Fruit fly (Drosophila melanogaster) whole organism, embryonic: ENCODE data around the gene BORCS5.

Source experiments
- Atf-2 ChIP-seq: fragments of 200-800 bp; sonication (Bioruptor generic); optimal IDR thresholded peaks from 2 replicates; lab custom pipeline; 2016; ENCODE audit warnings: missing biosample characterization, missing genetic modification characterization
- CG10209 ChIP-seq: fragments of 200-800 bp; sonication (Bioruptor generic); optimal IDR thresholded peaks from 3 replicates; lab custom pipeline; 2017; ENCODE audit warnings: missing biosample characterization, mild to moderate bottlenecking, missing genetic modification characterization, missing genetic modification reagents
- CG10366 ChIP-seq: fragments of 200-800 bp; sonication (Bioruptor generic); IDR thresholded peaks from 2 replicates; pipeline ENCODE4 v1.3.6; 2022; ENCODE audit warnings: missing biosample characterization, missing genetic modification characterization
- CG10654 ChIP-seq: fragments of 200-800 bp; sonication (Bioruptor generic); optimal IDR thresholded peaks from 2 replicates; lab custom pipeline; 2016; ENCODE audit warnings: missing biosample characterization, missing genetic modification characterization
- CG11456 ChIP-seq: fragments of 200-800 bp; sonication (Bioruptor generic); IDR thresholded peaks from 3 replicates; pipeline ENCODE4 v1.3.6; 2022; ENCODE audit warnings: missing biosample characterization, missing genetic modification characterization
- CG11723 ChIP-seq: fragments of 200-800 bp; sonication (Bioruptor generic); optimal IDR thresholded peaks from 2 replicates; lab custom pipeline; 2017; ENCODE audit warnings: missing biosample characterization, mild to moderate bottlenecking, missing genetic modification characterization
- CG14710 ChIP-seq: fragments of 200-800 bp; sonication (Bioruptor generic); optimal IDR thresholded peaks from 3 replicates; lab custom pipeline; 2019; ENCODE audit warnings: missing biosample characterization, mild to moderate bottlenecking, missing genetic modification characterization, moderate library complexity
- CG1602 ChIP-seq: fragments of 200-800 bp; sonication (Bioruptor generic); optimal IDR thresholded peaks from 3 replicates; lab custom pipeline; 2016; ENCODE audit warnings: missing biosample characterization, missing genetic modification characterization
- CG17385 ChIP-seq: fragments of 200-800 bp; sonication (Bioruptor generic); optimal IDR thresholded peaks from 3 replicates; lab custom pipeline; 2018; ENCODE audit warnings: missing biosample characterization, mild to moderate bottlenecking, missing genetic modification characterization
- CG17568 ChIP-seq: fragments of 200-800 bp; sonication (Bioruptor generic); optimal IDR thresholded peaks from 2 replicates; lab custom pipeline; 2018; ENCODE audit warnings: missing biosample characterization, mild to moderate bottlenecking, missing genetic modification characterization, moderate library complexity
- CG18262 ChIP-seq: fragments of 200-800 bp; optimal IDR thresholded peaks from 3 replicates; lab custom pipeline; 2019; ENCODE audit warnings: missing biosample characterization, mild to moderate bottlenecking, missing genetic modification characterization, moderate library complexity
- CG18764 ChIP-seq: fragments of 200-800 bp; sonication (Bioruptor generic); optimal IDR thresholded peaks from 3 replicates; lab custom pipeline; 2016; ENCODE audit warnings: missing biosample characterization, missing genetic modification characterization
- CG2129 ChIP-seq: fragments of 200-800 bp; sonication (Bioruptor generic); IDR thresholded peaks from 2 replicates; pipeline ENCODE4 v1.3.6; 2022; ENCODE audit warnings: missing biosample characterization, missing genetic modification characterization; ENCODE audit not compliant: partially characterized antibody
- CG2889 ChIP-seq: fragments of 200-800 bp; sonication (Bioruptor generic); IDR thresholded peaks from 3 replicates; pipeline ENCODE4 v1.3.6; 2022; ENCODE audit warnings: missing biosample characterization, missing genetic modification characterization
- CG3281 ChIP-seq: fragments of 200-800 bp; sonication (Bioruptor generic); optimal IDR thresholded peaks from 3 replicates; lab custom pipeline; 2017; ENCODE audit warnings: missing biosample characterization, mild to moderate bottlenecking, missing genetic modification characterization
- CG3838 ChIP-seq: fragments of 200-800 bp; sonication (Bioruptor generic); optimal IDR thresholded peaks from 3 replicates; lab custom pipeline; 2016; ENCODE audit warnings: missing biosample characterization, missing genetic modification characterization
- CG4424 ChIP-seq: fragments of 200-800 bp; sonication (Bioruptor generic); optimal IDR thresholded peaks from 3 replicates; lab custom pipeline; 2016; ENCODE audit warnings: missing biosample characterization, missing genetic modification characterization
- CG6689 ChIP-seq: fragments of 200-800 bp; sonication (Bioruptor generic); IDR thresholded peaks from 2 replicates; pipeline ENCODE4 v1.3.6; 2022; ENCODE audit warnings: missing biosample characterization, missing genetic modification characterization
- CG6791 ChIP-seq: fragments of 200-800 bp; sonication (Bioruptor generic); IDR thresholded peaks from 3 replicates; pipeline ENCODE4 v1.3.6; 2022; ENCODE audit warnings: missing biosample characterization, missing genetic modification characterization; ENCODE audit not compliant: partially characterized antibody
- CG7786 ChIP-seq: fragments of 200-800 bp; sonication (Bioruptor generic); optimal IDR thresholded peaks from 2 replicates; lab custom pipeline; 2016; ENCODE audit warnings: missing biosample characterization, missing genetic modification characterization
- CG7987 ChIP-seq: fragments of 200-800 bp; sonication (Bioruptor generic); optimal IDR thresholded peaks from 2 replicates; lab custom pipeline; 2018; ENCODE audit warnings: missing biosample characterization, mild to moderate bottlenecking, missing genetic modification characterization, moderate library complexity
- CG9215 ChIP-seq: fragments of 200-800 bp; sonication (Bioruptor generic); IDR thresholded peaks from 2 replicates; pipeline ENCODE4 v1.3.6; 2022; ENCODE audit warnings: missing biosample characterization, missing genetic modification characterization
- D19A ChIP-seq: fragments of 200-800 bp; optimal IDR thresholded peaks from 3 replicates; lab custom pipeline; 2019; ENCODE audit warnings: missing biosample characterization, mild to moderate bottlenecking, missing genetic modification characterization, moderate library complexity
- Deaf1 ChIP-seq: fragments of 200-800 bp; optimal IDR thresholded peaks from 3 replicates; lab custom pipeline; 2019; ENCODE audit warnings: missing biosample characterization, mild to moderate bottlenecking, missing genetic modification characterization, moderate library complexity
- Ets65A ChIP-seq: fragments of 200-800 bp; sonication (Bioruptor generic); peaks from one replicate; lab custom pipeline; 2016; ENCODE audit warnings: missing biosample characterization, missing genetic modification characterization
- Hr3 ChIP-seq: fragments of 200-800 bp; sonication (Bioruptor generic); optimal IDR thresholded peaks from 3 replicates; lab custom pipeline; 2016; ENCODE audit warnings: missing biosample characterization, missing genetic modification characterization
- Hr39 ChIP-seq: fragments of >200 bp; optimal IDR thresholded peaks from 2 replicates; lab custom pipeline; 2017
- Lhr ChIP-seq: fragments of 200-800 bp; sonication (Bioruptor generic); optimal IDR thresholded peaks from 3 replicates; lab custom pipeline; 2017; ENCODE audit warnings: mild to moderate bottlenecking, missing biosample characterization, missing genetic modification reagents, missing genetic modification characterization
- Lpt ChIP-seq: fragments of >200 bp; optimal IDR thresholded peaks from 2 replicates; lab custom pipeline; 2018; ENCODE audit warnings: missing biosample characterization, missing genetic modification characterization
- MTF-1 ChIP-seq: fragments of 200-800 bp; sonication (Bioruptor generic); optimal IDR thresholded peaks from 2 replicates; lab custom pipeline; 2018; ENCODE audit warnings: missing biosample characterization, mild to moderate bottlenecking, missing genetic modification characterization, borderline replicate concordance
- Max ChIP-seq: fragments of 200-800 bp; sonication (Bioruptor generic); optimal IDR thresholded peaks from 2 replicates; lab custom pipeline; 2016; ENCODE audit warnings: missing biosample characterization, mild to moderate bottlenecking, missing genetic modification characterization
- Mrtf ChIP-seq: fragments of 200-800 bp; sonication (Bioruptor generic); IDR thresholded peaks from 3 replicates; pipeline ENCODE4 v1.3.6; 2022; ENCODE audit warnings: missing biosample characterization, missing genetic modification characterization
- Nf-YC ChIP-seq: fragments of 200-800 bp; optimal IDR thresholded peaks from 3 replicates; lab custom pipeline; 2019; ENCODE audit warnings: missing biosample characterization, mild to moderate bottlenecking, missing genetic modification characterization, moderate library complexity
- NfI ChIP-seq: fragments of 200-800 bp; sonication (Bioruptor generic); optimal IDR thresholded peaks from 3 replicates; lab custom pipeline; 2018; ENCODE audit warnings: missing biosample characterization, mild to moderate bottlenecking, missing genetic modification characterization, moderate library complexity
- Oli ChIP-seq: fragments of 200-800 bp; sonication (Bioruptor generic); optimal IDR thresholded peaks from 2 replicates; lab custom pipeline; 2018; ENCODE audit warnings: missing biosample characterization, mild to moderate bottlenecking, missing genetic modification characterization, moderate library complexity
- TFAM ChIP-seq: fragments of 200-800 bp; sonication (Bioruptor generic); optimal IDR thresholded peaks from 2 replicates; lab custom pipeline; 2017; ENCODE audit warnings: missing biosample characterization, missing genetic modification characterization, inconsistent platforms
- Xbp1 ChIP-seq: fragments of 200-800 bp; sonication (Bioruptor generic); optimal IDR thresholded peaks from 3 replicates; lab custom pipeline; 2016; ENCODE audit warnings: missing biosample characterization, mild to moderate bottlenecking, missing genetic modification characterization
- Xrp1 ChIP-seq: fragments of 200-800 bp; sonication (Bioruptor generic); IDR thresholded peaks from 2 replicates; pipeline ENCODE4 v1.3.6; 2022; ENCODE audit warnings: missing biosample characterization, missing genetic modification characterization
- br ChIP-seq: fragments of >200 bp; optimal IDR thresholded peaks from 2 replicates; lab custom pipeline; 2017
- chif ChIP-seq, 2 experiments: fragments of 200-800 bp; sonication (Bioruptor generic); optimal IDR thresholded peaks; 3 replicates each; lab custom pipeline; 2016; ENCODE audit warnings: missing biosample characterization in 2 of 2, missing genetic modification characterization in 2 of 2
- chm ChIP-seq: fragments of 200-800 bp; sonication (Bioruptor generic); IDR thresholded peaks from 2 replicates; pipeline ENCODE4 v1.3.6; 2022; ENCODE audit warnings: missing biosample characterization, missing genetic modification characterization
- gce ChIP-seq: fragments of 200-800 bp; sonication (Bioruptor generic); IDR thresholded peaks from 3 replicates; pipeline ENCODE4 v1.3.6; 2022; ENCODE audit warnings: missing biosample characterization, missing genetic modification characterization
- gfzf ChIP-seq: fragments of 200-800 bp; sonication (Bioruptor generic); optimal IDR thresholded peaks from 2 replicates; lab custom pipeline; 2016; ENCODE audit warnings: missing biosample characterization, mild to moderate bottlenecking, missing genetic modification characterization, moderate library complexity
- peb ChIP-seq: fragments of 200-800 bp; sonication (Bioruptor generic); IDR thresholded peaks from 2 replicates; pipeline ENCODE4 v1.3.6; 2022; ENCODE audit warnings: missing biosample characterization, missing genetic modification characterization
- pnt ChIP-seq: fragments of 200-800 bp; sonication (Bioruptor generic); optimal IDR thresholded peaks from 3 replicates; lab custom pipeline; 2016; ENCODE audit warnings: missing biosample characterization, missing genetic modification characterization
- shn ChIP-seq: fragments of 200-800 bp; sonication (Bioruptor generic); optimal IDR thresholded peaks from 3 replicates; lab custom pipeline; 2016; ENCODE audit warnings: missing biosample characterization, missing genetic modification characterization
- sisA ChIP-seq: fragments of 200-800 bp; sonication (Bioruptor generic); IDR thresholded peaks from 2 replicates; pipeline ENCODE4 v1.3.6; 2022; ENCODE audit warnings: missing biosample characterization, missing genetic modification characterization
- slbo ChIP-seq: fragments of 200-800 bp; sonication (Bioruptor generic); IDR thresholded peaks from 2 replicates; pipeline ENCODE4 v1.3.6; 2022; ENCODE audit warnings: missing biosample characterization, missing genetic modification characterization
- sna ChIP-seq: fragments of 200-800 bp; sonication (Bioruptor generic); IDR thresholded peaks from 2 replicates; pipeline ENCODE4 v1.3.6; 2022; ENCODE audit warnings: missing biosample characterization, missing genetic modification characterization; ENCODE audit not compliant: partially characterized antibody
- sob ChIP-seq: fragments of 200-800 bp; sonication (Bioruptor generic); IDR thresholded peaks from 2 replicates; pipeline ENCODE4 v1.3.6; 2022; ENCODE audit warnings: missing biosample characterization, missing genetic modification characterization
- toy ChIP-seq: fragments of 200-800 bp; sonication (Bioruptor generic); IDR thresholded peaks from 2 replicates; pipeline ENCODE4 v1.3.6; 2022; ENCODE audit warnings: missing biosample characterization, missing genetic modification characterization
- trem ChIP-seq: fragments of 200-800 bp; optimal IDR thresholded peaks from 3 replicates; lab custom pipeline; 2019; ENCODE audit warnings: missing biosample characterization, mild to moderate bottlenecking, missing genetic modification characterization, moderate library complexity

BORCS5 gene

dm6 chrX:11852310-11852709, 20.3 kb downstream of the BORCS5 start, which contains the start of gene p24-1 (continued):
- TF ChIP-seq Lhr (GFP tag; lab: Kevin White, UChicago) (peak; percentile 11), CG3838 (GFP tag; lab: Kevin White, UChicago) (no peak), toy (GFP tag; lab: Robert Waterston, UW) (no peak), CG4424 (GFP tag; lab: Kevin White, UChicago) (peak; percentile 15), Ets65A (GFP tag; lab: Kevin White, UChicago) (peak; percentile 96), CG17568 (GFP tag; lab: Kevin White, UChicago) (no peak), CG14710 (peak; percentile 68), Deaf1 (tag; lab: Kevin White, UChicago) (peak; percentile 18), CG2889 (GFP tag; lab: Robert Waterston, UW) (no peak), gfzf (GFP tag; lab: Kevin White, UChicago) (peak; percentile 36), CG10366 (GFP tag; lab: Robert Waterston, UW) (no peak), peb (GFP tag; lab: Robert Waterston, UW) (no peak), br (no peak), chm (0 out of 2 replicates have a peak, but pooled peaks have one; percentile 44), D19A (tag; lab: Kevin White, UChicago) (no peak), sna (GFP tag; lab: Robert Waterston, UW) (peak; percentile 82), CG10654 (GFP tag; lab: Kevin White, UChicago) (no peak), chif (GFP tag; optimal IDR thresholded peaks at IDR 0.05; lab: Kevin White, UChicago) (peak in 1 of 2 experiments; percentile 31), Max (no peak), Hr3 (GFP tag; lab: Kevin White, UChicago) (peak; percentile 26), CG2129 (peak; percentile 53), Oli (no peak), Nf-YC (tag; lab: Kevin White, UChicago) (peak; percentile 56), CG11456 (GFP tag; lab: Robert Waterston, UW) (peak; percentile 60; the same call in 2 of the 3 replicates), Mrtf (peak; percentile 36; the same call in 1 of the 3 replicates), CG9215 (GFP tag; lab: Robert Waterston, UW) (no peak; the same call in 1 of the 2 replicates), sob (GFP tag; lab: Robert Waterston, UW) (peak; percentile 80), gce (GFP tag; lab: Robert Waterston, UW) (no peak), Lpt (GFP tag; lab: Kevin White, UChicago) (no peak), slbo (GFP tag; lab: Robert Waterston, UW) (peak; percentile 81), CG18262 (tag; lab: Kevin White, UChicago) (peak; percentile 7), TFAM (GFP tag; lab: Kevin White, UChicago) (no peak), CG6791 (peak; percentile 88), CG10209 (no peak), Xbp1 (GFP tag; lab: Kevin White, UChicago) (peak; percentile 92), pnt (GFP tag; lab: Kevin White, UChicago) (peak; percentile 8), CG3281 (GFP tag; lab: Kevin White, UChicago) (peak; percentile 22), CG11723 (GFP tag; lab: Kevin White, UChicago) (no peak), Hr39 (lab: Kevin White, UChicago) (no peak), CG1602 (GFP tag; lab: Kevin White, UChicago) (peak; percentile 13), trem (tag; lab: Kevin White, UChicago) (peak; percentile 54), CG18764 (GFP tag; lab: Kevin White, UChicago) (peak; percentile 23), CG7786 (GFP tag; lab: Kevin White, UChicago) (peak; percentile 55), CG6689 (no peak), Xrp1 (GFP tag; lab: Robert Waterston, UW) (peak; percentile 35; the same call in 1 of the 2 replicates), CG17385 (peak; percentile 8), shn (GFP tag; lab: Kevin White, UChicago) (peak; percentile 40), MTF-1 (GFP tag; lab: Kevin White, UChicago) (peak; percentile 37), CG7987 (peak; percentile 26), NfI (GFP tag; lab: Kevin White, UChicago) (peak; percentile 67), sisA (GFP tag; lab: Robert Waterston, UW) (peak; percentile 12; the same call in 1 of the 2 replicates), Atf-2 (GFP tag; lab: Kevin White, UChicago) (no peak)
